Worm (Caenorhabditis elegans) whole organism, L4 larva: ENCODE results near the gene C53D6.8.

Experiments used
- F10B5.3 ChIP-seq: sonication (generic microtip); optimal IDR thresholded peaks from 2 replicates; lab custom pipeline; 2016; ENCODE audit warnings: mild to moderate bottlenecking, missing genetic modification characterization, missing compliant biosample characterization
- ZK546.5 ChIP-seq, 2 experiments: sonication (generic microtip); optimal IDR thresholded peaks; 2 replicates each; lab custom pipeline; 2017; ENCODE audit warnings: missing biosample characterization in 2 of 2, missing genetic modification characterization in 2 of 2
- aha-1 ChIP-seq: fragments of 150-350 bp; peaks from one replicate; lab custom pipeline; 2014; ENCODE audit warnings: missing biosample characterization, missing genetic modification characterization
- arid-1 ChIP-seq: fragments of 200-800 bp; sonication (Bioruptor generic); conservative IDR thresholded peaks from 2 replicates; pipeline ENCODE4 v1.3.6; 2022; ENCODE audit warnings: missing genetic modification reagents, missing genetic modification characterization, missing compliant biosample characterization
- ceh-20 ChIP-seq: fragments of 200-800 bp; sonication (Bioruptor generic); IDR thresholded peaks from 2 replicates; pipeline ENCODE4 v1.3.6; 2022; ENCODE audit warnings: missing genetic modification reagents, missing genetic modification characterization, missing compliant biosample characterization
- ceh-32 ChIP-seq: sonication (generic microtip); optimal IDR thresholded peaks from 2 replicates; lab custom pipeline; 2016; ENCODE audit warnings: mild to moderate bottlenecking, missing genetic modification characterization, missing compliant biosample characterization; ENCODE audit not compliant: poor library complexity
- ceh-44 ChIP-seq: fragments of 200-800 bp; sonication (Bioruptor generic); IDR thresholded peaks from 2 replicates; pipeline ENCODE4 v1.3.6; 2022; ENCODE audit warnings: missing genetic modification reagents, missing genetic modification characterization, missing compliant biosample characterization
- ceh-62 ChIP-seq: sonication (generic microtip); optimal IDR thresholded peaks from 2 replicates; lab custom pipeline; 2017; ENCODE audit warnings: missing biosample characterization, missing genetic modification characterization
- ceh-82 ChIP-seq: sonication (generic microtip); optimal IDR thresholded peaks from 2 replicates; lab custom pipeline; 2017; ENCODE audit warnings: missing biosample characterization, missing genetic modification characterization
- cey-2 ChIP-seq: sonication (generic microtip); optimal IDR thresholded peaks from 3 replicates; lab custom pipeline; 2017; ENCODE audit warnings: missing genetic modification characterization, mild to moderate bottlenecking, missing compliant biosample characterization, antibody characterized with exemption, borderline replicate concordance; ENCODE audit not compliant: insufficient read depth
- daf-12 ChIP-seq: fragments of 150-350 bp; optimal IDR thresholded peaks from 2 replicates; lab custom pipeline; 2014; ENCODE audit warnings: missing biosample characterization, missing genetic modification reagents, missing genetic modification characterization
- daf-16 ChIP-seq, 3 experiments: sonication (generic microtip); optimal IDR thresholded peaks; 2 replicates each; lab custom pipeline; 2016 to 2017; ENCODE audit warnings: missing genetic modification characterization in 3 of 3, missing genetic modification reagents in 3 of 3, mild to moderate bottlenecking in 2 of 3, missing compliant biosample characterization in 2 of 3, missing biosample characterization in 1 of 3, moderate library complexity in 1 of 3
- daf-19 ChIP-seq: fragments of 200-800 bp; sonication (Bioruptor generic); conservative IDR thresholded peaks from 2 replicates; pipeline ENCODE4 v1.3.6; 2022; ENCODE audit warnings: missing genetic modification characterization, missing compliant biosample characterization
- dmd-6 ChIP-seq: fragments of 200-800 bp; sonication (Bioruptor generic); IDR thresholded peaks from 2 replicates; pipeline ENCODE4 v1.3.6; 2022; ENCODE audit warnings: missing genetic modification reagents, missing genetic modification characterization, missing compliant biosample characterization
- dpl-1 ChIP-seq: fragments of 150-350 bp; optimal IDR thresholded peaks from 2 replicates; lab custom pipeline; 2014; ENCODE audit warnings: missing biosample characterization, missing genetic modification reagents, missing genetic modification characterization
- duxl-1 ChIP-seq: sonication (generic microtip); optimal IDR thresholded peaks from 2 replicates; lab custom pipeline; 2016; ENCODE audit warnings: mild to moderate bottlenecking, missing genetic modification characterization, moderate library complexity, missing compliant biosample characterization; ENCODE audit not compliant: poor library complexity
- dve-1 ChIP-seq: sonication (generic microtip); optimal IDR thresholded peaks from 2 replicates; lab custom pipeline; 2017; ENCODE audit warnings: antibody characterized with exemption, mild to moderate bottlenecking, missing genetic modification characterization, missing compliant biosample characterization; ENCODE audit not compliant: insufficient read depth
- egl-27 ChIP-seq: sonication (generic microtip); optimal IDR thresholded peaks from 3 replicates; lab custom pipeline; 2017; ENCODE audit warnings: missing biosample characterization, missing genetic modification reagents, missing genetic modification characterization
- fos-1 ChIP-seq: fragments of 150-350 bp; optimal IDR thresholded peaks from 2 replicates; lab custom pipeline; 2014; ENCODE audit warnings: missing biosample characterization, missing genetic modification characterization
- hif-1 ChIP-seq, 2 experiments: sonication (generic microtip); optimal IDR thresholded peaks; 2 replicates each; lab custom pipeline; 2016 to 2017; ENCODE audit warnings: missing compliant biosample characterization in 2 of 2, missing genetic modification characterization in 2 of 2, missing genetic modification reagents in 2 of 2, missing genotype in 2 of 2, mild to moderate bottlenecking in 1 of 2
- hlh-11 ChIP-seq: fragments of 200-800 bp; sonication (Bioruptor generic); optimal IDR thresholded peaks from 2 replicates; lab custom pipeline; 2018; ENCODE audit warnings: mild to moderate bottlenecking, missing genetic modification characterization, missing compliant biosample characterization
- hmg-1.1 ChIP-seq: fragments of 200-800 bp; sonication (Bioruptor generic); IDR thresholded peaks from 2 replicates; pipeline ENCODE4 v1.3.6; 2022; ENCODE audit warnings: missing genetic modification reagents, missing genetic modification characterization, missing compliant biosample characterization
- jun-1 ChIP-seq: fragments of 150-350 bp; optimal IDR thresholded peaks from 2 replicates; lab custom pipeline; 2014; ENCODE audit warnings: missing biosample characterization, missing genetic modification reagents, missing genetic modification characterization
- lim-7 ChIP-seq: fragments of 200-800 bp; sonication (Bioruptor generic); IDR thresholded peaks from 2 replicates; pipeline ENCODE4 v1.3.6; 2022; ENCODE audit warnings: missing genetic modification characterization, missing compliant biosample characterization
- lin-1 ChIP-seq: fragments of 200-800 bp; sonication (Bioruptor generic); IDR thresholded peaks from 2 replicates; pipeline ENCODE4 v1.3.6; 2022; ENCODE audit warnings: missing genetic modification reagents, missing genetic modification characterization, missing compliant biosample characterization
- lsy-2 ChIP-seq, 2 experiments: fragments of 150-350 bp in 1 of 2; sonication (generic microtip) in 1 of 2; optimal IDR thresholded peaks; 2 replicates each; lab custom pipeline; 2014 to 2017; ENCODE audit warnings: missing biosample characterization in 2 of 2, missing genetic modification characterization in 2 of 2
- madf-5 ChIP-seq, 2 experiments: fragments of 200-800 bp; sonication (Bioruptor generic); IDR thresholded peaks; 2 replicates each; pipeline ENCODE4 v1.3.6; 2022; ENCODE audit warnings: missing compliant biosample characterization in 2 of 2, missing genetic modification characterization in 2 of 2
- madf-9 ChIP-seq: fragments of 200-800 bp; sonication (Bioruptor generic); conservative IDR thresholded peaks from 2 replicates; pipeline ENCODE4 v1.3.6; 2022; ENCODE audit warnings: missing genetic modification reagents, missing genetic modification characterization, missing compliant biosample characterization
- nhr-10 ChIP-seq: fragments of 150-350 bp; optimal IDR thresholded peaks from 2 replicates; lab custom pipeline; 2014; ENCODE audit warnings: missing biosample characterization, missing genetic modification characterization
- nhr-102 ChIP-seq: sonication (generic microtip); optimal IDR thresholded peaks from 2 replicates; lab custom pipeline; 2016; ENCODE audit warnings: mild to moderate bottlenecking, missing genetic modification characterization, moderate library complexity, missing compliant biosample characterization
- nhr-28 ChIP-seq: fragments of 150-350 bp; optimal IDR thresholded peaks from 2 replicates; lab custom pipeline; 2014; ENCODE audit warnings: missing biosample characterization, missing genetic modification characterization
- nhr-42 ChIP-seq: fragments of 200-800 bp; sonication (Bioruptor generic); IDR thresholded peaks from 2 replicates; pipeline ENCODE4 v1.3.6; 2022; ENCODE audit warnings: missing genetic modification characterization, missing compliant biosample characterization
- nhr-76 ChIP-seq: fragments of 150-350 bp; optimal IDR thresholded peaks from 2 replicates; lab custom pipeline; 2014; ENCODE audit warnings: missing biosample characterization, missing genetic modification characterization
- pqm-1 ChIP-seq: sonication (generic microtip); optimal IDR thresholded peaks from 2 replicates; lab custom pipeline; 2017; ENCODE audit warnings: missing biosample characterization, missing genetic modification characterization
- snpc-1.2 ChIP-seq: fragments of 200-800 bp; sonication (Bioruptor generic); IDR thresholded peaks from 2 replicates; pipeline ENCODE4 v1.3.6; 2022; ENCODE audit warnings: missing genetic modification reagents, missing genetic modification characterization, missing compliant biosample characterization
- unc-62 ChIP-seq, 3 experiments: fragments of 150-350 bp in 1 of 3; sonication (generic microtip); optimal IDR thresholded peaks in 2 of 3; peaks in 1 of 3; 1 replicate in 1 of 3; 2 replicates in 2 of 3; lab custom pipeline; 2014 to 2017; ENCODE audit warnings: missing biosample characterization in 3 of 3, missing genetic modification characterization in 3 of 3, missing genetic modification reagents in 3 of 3, missing genotype in 1 of 3
- zfp-3 ChIP-seq: fragments of 200-800 bp; sonication (Bioruptor generic); conservative IDR thresholded peaks from 2 replicates; pipeline ENCODE4 v1.3.6; 2022; ENCODE audit warnings: missing genetic modification reagents, missing genetic modification characterization, missing compliant biosample characterization
- ztf-11 ChIP-seq: fragments of 150-350 bp; optimal IDR thresholded peaks from 2 replicates; lab custom pipeline; 2014; ENCODE audit warnings: missing biosample characterization, missing genetic modification characterization

Gene C53D6.8

ce11 chrIV:8992786-8993185 is 9.8 kb downstream of the C53D6.8 start, which contains the start of gene mltn-12:
TSS of gene mltn-12 (plus strand) at chrIV:8993086.
- TF ChIP-seq daf-16 (GFP tag; optimal IDR thresholded peaks at IDR 0.05; lab: Kevin White, UChicago) (no peak), daf-16 (tag; optimal IDR thresholded peaks at IDR 0.05; lab: Kevin White, UChicago) (no peak), ceh-20 (GFP tag; lab: Robert Waterston, UW) (no peak), lim-7 (no peak), daf-12 (no peak), F10B5.3 (no peak), unc-62 (GFP tag; optimal IDR thresholded peaks at IDR 0.05 in 1 of 2; lab: Kevin White, UChicago) (no peak), unc-62 (tag; optimal IDR thresholded peaks at IDR 0.05; lab: Kevin White, UChicago) (no peak), hlh-11 (no peak), fos-1 (tag; lab: Kevin White, UChicago) (no peak), daf-19 (GFP tag; lab: Robert Waterston, UW) (no peak), ceh-32 (tag; lab: Kevin White, UChicago) (no peak), lin-1 (GFP tag; lab: Robert Waterston, UW) (no peak), dve-1 (tag; lab: Kevin White, UChicago) (no peak), ceh-44 (GFP tag; lab: Robert Waterston, UW) (no peak), madf-5 (GFP tag; IDR thresholded peaks at IDR 0.05; lab: Robert Waterston, UW) (no peak), dmd-6 (GFP tag; lab: Robert Waterston, UW) (no peak), snpc-1.2 (no peak)

- TF ChIP-seq daf-16 (GFP tag; optimal IDR thresholded peaks at IDR 0.05; lab: Kevin White, UChicago), result no peak
- peak; percentile 49 for TF ChIP-seq daf-16 (tag; optimal IDR thresholded peaks at IDR 0.05; lab: Kevin White, UChicago)
- TF ChIP-seq hmg-1.1 (GFP tag; lab: Robert Waterston, UW), result 0 out of 2 replicates have a peak, but pooled peaks have one; percentile 35
- TF ChIP-seq lsy-2 (tag; optimal IDR thresholded peaks at IDR 0.05; lab: Kevin White, UChicago), result no peak
- TF ChIP-seq dve-1 (tag; lab: Kevin White, UChicago), result peak; percentile 44
- peak; percentile 7 for TF ChIP-seq nhr-28
- no peak for TF ChIP-seq jun-1
These were observed 15.7 kb downstream of the C53D6.8 start, which contains the start of gene bre-1 for ce11 chrIV:8986761-8987316. TSS of gene bre-1 (plus strand) at chrIV:8987266.

- TF ChIP-seq duxl-1 (tag; lab: Kevin White, UChicago) (no peak), egl-27 (tag; lab: Kevin White, UChicago) (no peak), arid-1 (no peak), nhr-10 (tag; lab: Kevin White, UChicago) (no peak), zfp-3 (no peak), ztf-11 (no peak), pqm-1 (no peak), madf-9 (GFP tag; lab: Robert Waterston, UW) (no peak), ceh-82 (tag; lab: Kevin White, UChicago) (no peak), hif-1 (tag; optimal IDR thresholded peaks at IDR 0.05; lab: Kevin White, UChicago) (no peak), nhr-42 (no peak), ceh-62 (tag; lab: Kevin White, UChicago) (no peak)
These were observed 18.0 kb downstream of the C53D6.8 start, which contains the start of gene nstp-1 for ce11 chrIV:8984566-8984965. TSS of gene nstp-1 (plus strand) at chrIV:8984866.

- TF ChIP-seq nhr-102 (tag; lab: Kevin White, UChicago), result no peak
- no peak for TF ChIP-seq ZK546.5 (tag; optimal IDR thresholded peaks at IDR 0.05; lab: Kevin White, UChicago)
- TF ChIP-seq dmd-6 (GFP tag; lab: Robert Waterston, UW), result peak; percentile 16; the same call in 1 of the 2 replicates
- peak; percentile 18 for TF ChIP-seq aha-1 (tag; lab: Kevin White, UChicago)
- peak; percentile 38 for TF ChIP-seq cey-2 (tag; lab: Kevin White, UChicago)
- TF ChIP-seq dpl-1 (GFP tag; lab: Kevin White, UChicago), result no peak
- no peak for TF ChIP-seq egl-27 (tag; lab: Kevin White, UChicago)
- no peak for TF ChIP-seq lsy-2 (tag; optimal IDR thresholded peaks at IDR 0.05; lab: Kevin White, UChicago)
- TF ChIP-seq nhr-76 (tag; lab: Kevin White, UChicago), result peak; percentile 22
These were observed 22.8 kb downstream of the C53D6.8 start, which contains the start of gene col-119 for ce11 chrIV:8979695-8980094. TSS of gene col-119 (minus strand) at chrIV:8979795.
